Fruit fly (Drosophila melanogaster) whole organism, pupa: Measurements from ENCODE around the gene CG42727.

ENCODE experiments used
- CG10348 ChIP-seq: fragments of 200-800 bp; sonication (Bioruptor generic); IDR thresholded peaks from 2 replicates; pipeline ENCODE4 v1.3.6; 2022; ENCODE audit warnings: missing biosample characterization, missing genetic modification characterization
- CG12605 ChIP-seq: fragments of 200-800 bp; sonication (Bioruptor generic); IDR thresholded peaks from 2 replicates; pipeline ENCODE4 v1.3.6; 2022; ENCODE audit warnings: missing biosample characterization, missing genetic modification characterization
- CG13204 ChIP-seq: fragments of 200-800 bp; sonication (Bioruptor generic); optimal IDR thresholded peaks from 2 replicates; lab custom pipeline; 2018; ENCODE audit warnings: missing biosample characterization, mild to moderate bottlenecking, missing genetic modification characterization, moderate library complexity
- CG14655 ChIP-seq: fragments of 200-800 bp; sonication (Bioruptor generic); optimal IDR thresholded peaks from 3 replicates; lab custom pipeline; 2017; ENCODE audit warnings: mild to moderate bottlenecking, missing biosample characterization, missing genetic modification reagents, missing genetic modification characterization
- CG15710 ChIP-seq: fragments of 200-800 bp; sonication (Bioruptor generic); optimal IDR thresholded peaks from 2 replicates; lab custom pipeline; 2018; ENCODE audit warnings: missing biosample characterization, mild to moderate bottlenecking, missing genetic modification characterization, moderate library complexity
- CG17806 ChIP-seq: fragments of 200-800 bp; sonication (Bioruptor generic); optimal IDR thresholded peaks from 2 replicates; lab custom pipeline; 2018; ENCODE audit warnings: missing biosample characterization, mild to moderate bottlenecking, missing genetic modification characterization, moderate library complexity
- CG32121 ChIP-seq: fragments of 200-800 bp; sonication (Bioruptor generic); IDR thresholded peaks from 2 replicates; pipeline ENCODE4 v1.3.6; 2022; ENCODE audit warnings: missing biosample characterization, missing genetic modification characterization
- CG34367 ChIP-seq: fragments of 200-800 bp; sonication (Bioruptor generic); optimal IDR thresholded peaks from 2 replicates; lab custom pipeline; 2018; ENCODE audit warnings: missing biosample characterization, mild to moderate bottlenecking, missing genetic modification characterization
- CG4496 ChIP-seq: fragments of 200-800 bp; sonication (Bioruptor generic); IDR thresholded peaks from 3 replicates; pipeline ENCODE4 v1.3.6; 2022; ENCODE audit warnings: missing biosample characterization, missing genetic modification characterization
- CG8159 ChIP-seq: fragments of 200-800 bp; sonication (Bioruptor generic); optimal IDR thresholded peaks from 3 replicates; lab custom pipeline; 2018; ENCODE audit warnings: missing biosample characterization, mild to moderate bottlenecking, missing genetic modification characterization, moderate library complexity
- CG8301 ChIP-seq: fragments of 200-800 bp; sonication (Bioruptor generic); optimal IDR thresholded peaks from 2 replicates; lab custom pipeline; 2018; ENCODE audit warnings: missing biosample characterization, mild to moderate bottlenecking, missing genetic modification characterization
- CG9948 ChIP-seq: fragments of 200-800 bp; sonication (Bioruptor generic); optimal IDR thresholded peaks from 2 replicates; lab custom pipeline; 2018; ENCODE audit warnings: missing biosample characterization, mild to moderate bottlenecking, missing genetic modification characterization, moderate library complexity
- D1 ChIP-seq: fragments of 200-800 bp; sonication (Bioruptor generic); optimal IDR thresholded peaks from 2 replicates; lab custom pipeline; 2018; ENCODE audit warnings: missing biosample characterization, mild to moderate bottlenecking, missing genetic modification characterization, moderate library complexity
- EcR ChIP-seq: fragments of 200-800 bp; sonication (Bioruptor generic); optimal IDR thresholded peaks from 3 replicates; lab custom pipeline; 2019; ENCODE audit warnings: missing biosample characterization, missing genetic modification characterization, mild to moderate bottlenecking, moderate library complexity, missing genetic modification reagents
- Ets98B ChIP-seq: fragments of 200-800 bp; sonication (Bioruptor generic); IDR thresholded peaks from 2 replicates; pipeline ENCODE4 v1.3.6; 2022; ENCODE audit warnings: missing biosample characterization, missing genetic modification characterization
- Pif1A ChIP-seq: fragments of 200-800 bp; sonication (Bioruptor generic); optimal IDR thresholded peaks from 3 replicates; lab custom pipeline; 2016; ENCODE audit warnings: missing biosample characterization, missing genetic modification characterization
- Pif1B ChIP-seq: fragments of 200-800 bp; sonication (Bioruptor generic); optimal IDR thresholded peaks from 3 replicates; lab custom pipeline; 2016; ENCODE audit warnings: missing biosample characterization, missing genetic modification characterization
- Snoo ChIP-seq: fragments of 200-800 bp; sonication (Bioruptor generic); optimal IDR thresholded peaks from 3 replicates; lab custom pipeline; 2017; ENCODE audit warnings: missing biosample characterization, mild to moderate bottlenecking, missing genetic modification characterization, inconsistent platforms
- fd96Ca ChIP-seq: fragments of 200-800 bp; sonication (Bioruptor generic); IDR thresholded peaks from 3 replicates; pipeline ENCODE4 v1.3.6; 2022; ENCODE audit warnings: missing biosample characterization, missing genetic modification characterization
- gl ChIP-seq: fragments of 200-800 bp; sonication (Bioruptor generic); optimal IDR thresholded peaks from 2 replicates; lab custom pipeline; 2018; ENCODE audit warnings: missing biosample characterization, mild to moderate bottlenecking, missing genetic modification characterization
- rn ChIP-seq: fragments of 200-800 bp; sonication (Bioruptor generic); IDR thresholded peaks from 2 replicates; pipeline ENCODE4 v1.3.6; 2022; ENCODE audit warnings: missing biosample characterization, missing genetic modification characterization

The CG42727 gene

DNA sequence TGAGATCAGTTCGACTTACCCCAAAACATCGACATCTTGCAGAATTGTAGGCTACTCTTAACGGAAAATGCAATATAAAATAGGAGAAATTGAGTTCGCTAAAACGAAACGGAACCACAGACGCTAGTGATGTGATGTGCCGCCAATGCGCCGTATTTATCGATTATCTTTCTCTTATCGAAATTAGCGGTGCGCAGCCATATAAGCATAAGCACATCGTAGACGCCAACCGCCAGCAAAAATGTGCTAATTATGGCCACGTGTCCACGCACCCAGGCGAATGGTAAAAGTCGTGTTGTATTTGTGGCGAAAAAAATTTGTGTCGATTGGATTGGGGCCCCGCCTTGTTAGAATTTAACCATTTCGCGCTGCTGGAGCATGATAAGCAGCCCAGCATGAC, 14.9 kb upstream of the CG42727 start, which contains the start of the genes Fkbp39 and Cyfip:
TSS of gene Fkbp39 (minus strand) at position 140 of the 400 bp plus-strand sequence.
TSS of gene Cyfip (plus strand) at position 273 of the 400 bp plus-strand sequence.
- TF ChIP-seq CG4496 (GFP tag; lab: Robert Waterston, UW) (peak; percentile 11; the same call in 1 of the 3 replicates), CG12605 (GFP tag; lab: Robert Waterston, UW) (no peak)

DNA sequence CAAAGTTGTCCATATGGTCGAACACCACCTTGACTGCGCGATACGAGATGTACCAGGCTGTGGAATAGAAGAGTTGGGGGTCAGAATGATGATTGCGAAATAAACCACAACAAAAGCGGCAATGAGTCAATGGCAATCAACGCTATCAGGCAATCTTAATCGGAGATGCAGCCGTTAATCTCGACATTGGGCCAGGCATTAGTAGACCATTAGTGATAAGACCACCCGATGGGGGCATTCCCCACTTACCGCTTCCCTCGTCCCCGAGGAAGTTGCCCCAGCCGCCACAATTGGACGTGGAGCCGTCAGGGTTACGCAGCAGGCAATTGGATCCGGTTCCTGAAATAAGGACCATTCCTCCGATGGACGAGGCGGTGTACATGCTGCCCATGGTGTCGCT, 8.7 kb upstream of the CG42727 start:
- TF ChIP-seq CG34367 (tag; lab: Kevin White, UChicago) (no peak), CG17806 (no peak), Pif1A (GFP tag; lab: Kevin White, UChicago) (no peak), CG4496 (GFP tag; lab: Robert Waterston, UW) (no peak), D1 (no peak), gl (no peak), Snoo (tag; lab: Kevin White, UChicago) (no peak), CG8301 (no peak), CG14655 (GFP tag; lab: Kevin White, UChicago) (no peak), CG13204 (no peak), Pif1B (GFP tag; lab: Kevin White, UChicago) (no peak), fd96Ca (no peak), CG12605 (GFP tag; lab: Robert Waterston, UW) (no peak), CG15710 (tag; lab: Kevin White, UChicago) (no peak), rn (GFP tag; lab: Robert Waterston, UW) (no peak), CG10348 (no peak), EcR (GFP tag; lab: Kevin White, UChicago) (no peak), CG32121 (GFP tag; lab: Robert Waterston, UW) (no peak), Ets98B (GFP tag; lab: Robert Waterston, UW) (no peak), CG8159 (no peak)

DNA sequence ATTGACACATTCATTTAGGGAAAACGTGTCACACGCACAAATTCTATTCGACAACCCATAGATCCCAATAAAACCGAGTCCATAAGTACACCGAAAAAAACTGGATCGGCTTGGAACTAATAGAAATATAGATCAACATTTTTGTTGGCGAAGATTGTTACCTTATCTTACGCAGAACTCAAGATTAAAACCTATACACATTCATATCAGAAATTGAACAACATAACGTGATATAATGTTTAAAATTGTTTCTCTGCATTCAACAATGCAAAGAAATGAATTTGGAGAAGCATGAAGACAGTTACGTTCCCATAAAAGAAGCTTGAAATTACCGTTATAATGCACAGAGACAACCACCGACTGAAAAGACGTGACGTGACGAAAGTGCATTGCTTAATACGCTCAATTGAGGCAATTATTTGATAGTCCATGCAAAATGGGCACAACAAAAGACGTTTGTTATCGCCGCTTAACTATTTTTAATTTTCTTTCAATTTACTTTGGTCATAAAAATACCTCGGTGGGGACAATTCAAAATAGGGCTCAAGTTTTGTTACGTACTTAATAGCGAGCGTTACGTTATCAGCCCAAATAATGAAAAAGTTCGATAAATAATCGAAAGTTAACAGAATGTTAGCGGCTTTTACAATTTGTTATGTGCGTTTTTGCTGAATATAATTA, 7.7 kb upstream of the CG42727 start, which contains the start of gene SerRS-m:
TSS of gene SerRS-m (plus strand) at position 616 of the 681 bp plus-strand sequence.
- TF ChIP-seq gl (no peak), CG32121 (GFP tag; lab: Robert Waterston, UW) (no peak)

DNA sequence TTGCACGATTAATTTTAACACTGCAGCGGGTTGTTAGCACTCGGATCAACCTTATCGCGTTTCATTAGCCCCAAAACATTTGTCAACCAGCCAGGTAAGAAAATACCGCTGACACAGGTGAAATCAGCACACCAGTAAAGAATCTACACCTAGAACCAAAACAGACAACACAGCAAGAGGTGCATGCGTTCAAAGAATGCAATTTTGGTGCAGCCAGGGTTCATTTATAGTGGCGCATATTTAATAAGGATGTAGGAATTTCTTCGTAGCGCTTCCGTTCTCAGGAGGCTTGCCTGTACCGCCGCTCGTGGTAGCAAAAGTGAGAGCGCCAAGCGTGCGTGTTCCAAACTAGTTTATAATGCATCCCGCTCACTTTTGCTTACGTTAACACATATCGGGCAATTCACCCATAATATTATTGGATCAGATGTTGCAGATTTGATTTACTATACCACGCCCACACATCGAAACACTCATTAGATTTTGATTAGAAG, 5.4 kb upstream of the CG42727 start:
- no peak for TF ChIP-seq EcR (GFP tag; lab: Kevin White, UChicago)
- TF ChIP-seq CG32121 (GFP tag; lab: Robert Waterston, UW), result peak; percentile 57; the same call in 1 of the 2 replicates
- peak; percentile 51; the same call in 1 of the 2 replicates for TF ChIP-seq Ets98B (GFP tag; lab: Robert Waterston, UW)
- TF ChIP-seq CG4496 (GFP tag; lab: Robert Waterston, UW), result peak; percentile 61; the same call in 2 of the 3 replicates
- peak; percentile 55; the same call in 1 of the 3 replicates for TF ChIP-seq fd96Ca

DNA sequence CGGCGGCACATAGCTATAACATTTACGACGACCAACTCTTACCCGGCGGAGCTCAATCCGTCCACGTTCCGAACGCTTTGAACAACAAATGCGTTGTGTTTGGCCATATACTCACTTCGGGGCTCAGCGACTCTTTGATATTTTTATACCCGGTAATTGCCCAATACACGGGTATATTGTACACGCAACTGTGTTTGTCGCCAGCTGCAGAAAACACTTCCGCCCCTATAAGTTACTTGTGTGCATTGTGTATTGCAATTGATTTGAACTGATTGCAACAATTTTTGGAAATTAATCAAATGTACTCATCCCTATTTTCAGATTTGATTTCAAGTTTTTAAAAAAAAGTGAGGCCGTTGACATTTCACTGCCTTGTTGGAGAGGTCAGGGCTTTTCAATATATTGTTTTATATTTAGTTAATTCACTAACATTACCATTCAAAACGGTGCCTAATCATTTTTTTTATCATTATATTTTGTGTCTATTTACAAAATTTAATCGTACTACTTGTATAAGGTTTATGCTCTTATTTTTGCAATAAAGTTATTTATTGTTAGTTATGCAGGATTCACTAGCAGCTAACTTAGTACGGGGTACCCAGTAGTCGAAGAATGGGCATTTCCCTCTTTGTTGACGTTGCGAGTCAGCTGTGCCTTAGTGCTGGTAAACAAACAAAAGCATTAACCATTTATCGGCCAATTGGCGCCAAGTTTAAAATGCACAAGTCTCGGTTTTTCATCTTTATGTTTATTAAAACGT, 4.7 kb upstream of the CG42727 start, which contains the start of gene Nagk:
TSS of gene Nagk (minus strand) at position 331 of the 760 bp plus-strand sequence.
- TF ChIP-seq D1 (no peak), gl (no peak), CG8301 (peak; percentile 43), fd96Ca (no peak), CG32121 (GFP tag; lab: Robert Waterston, UW) (no peak), CG14655 (GFP tag; lab: Kevin White, UChicago) (no peak), CG4496 (GFP tag; lab: Robert Waterston, UW) (peak; percentile 34; the same call in 1 of the 3 replicates), Snoo (tag; lab: Kevin White, UChicago) (peak; percentile 64), EcR (GFP tag; lab: Kevin White, UChicago) (peak; percentile 44), CG9948 (tag; lab: Kevin White, UChicago) (peak; percentile 17), CG13204 (no peak), CG34367 (tag; lab: Kevin White, UChicago) (peak; percentile 35), CG10348 (no peak), CG17806 (peak; percentile 21), Pif1A (GFP tag; lab: Kevin White, UChicago) (no peak), rn (GFP tag; lab: Robert Waterston, UW) (no peak), Pif1B (GFP tag; lab: Kevin White, UChicago) (no peak), Ets98B (GFP tag; lab: Robert Waterston, UW) (peak; percentile 16), CG12605 (GFP tag; lab: Robert Waterston, UW) (0 out of 2 replicates have a peak, but pooled peaks have one; percentile 6), CG15710 (tag; lab: Kevin White, UChicago) (peak; percentile 15), CG8159 (no peak)
